Worm (Caenorhabditis elegans) whole organism, L4/young adult: ENCODE measurements around the gene W08G11.5.
"Not testable (repeated sequence)": the region's sequence is repeated elsewhere in the genome, so short reads cannot be mapped to it uniquely, and the experiment has no call there.

Experiments used
- W03F9.2 ChIP-seq: fragments of 150-350 bp; optimal IDR thresholded peaks from 2 replicates; lab custom pipeline; 2014; ENCODE audit warnings: missing biosample characterization, missing genetic modification characterization
- dao-5 ChIP-seq: sonication (generic microtip); optimal IDR thresholded peaks from 2 replicates; lab custom pipeline; 2016; ENCODE audit warnings: missing genotype, missing genetic modification characterization, moderate library complexity, missing compliant biosample characterization
- him-1 ChIP-seq: sonication (generic microtip); optimal IDR thresholded peaks from 2 replicates; lab custom pipeline; 2016; ENCODE audit warnings: missing genotype, missing genetic modification reagents, missing genetic modification characterization, missing compliant biosample characterization

Gene W08G11.5

ce11 chrV:16368143-16368542, 21.8 kb upstream of the W08G11.5 start:
- TF ChIP-seq him-1 (tag; lab: Kevin White, UChicago), result no peak
- no peak for TF ChIP-seq dao-5
- TF ChIP-seq W03F9.2 (tag; lab: Kevin White, UChicago), result no peak

- TF ChIP-seq him-1 (tag; lab: Kevin White, UChicago) (no peak), W03F9.2 (tag; lab: Kevin White, UChicago) (no peak), dao-5 (no peak)
These were observed 21.3 kb upstream of the W08G11.5 start, which contains the start of gene W08G11.3 for ce11 chrV:16367575-16367974. W08G11.3 (plus strand) TSS chrV:16367681.

- TF ChIP-seq W03F9.2 (tag; lab: Kevin White, UChicago) (no peak), dao-5 (no peak), him-1 (tag; lab: Kevin White, UChicago) (no peak)
These were observed 15.0 kb upstream of the W08G11.5 start for ce11 chrV:16361350-16361749.

- no peak for TF ChIP-seq dao-5
- TF ChIP-seq him-1 (tag; lab: Kevin White, UChicago), result no peak
- no peak for TF ChIP-seq W03F9.2 (tag; lab: Kevin White, UChicago)
These were observed 10.9 kb upstream of the W08G11.5 start, which contains the start of gene pptr-1 for ce11 chrV:16357253-16357652. pptr-1 (plus strand) TSS chrV:16357521.

ce11 chrV:16356798-16357197, 10.5 kb upstream of the W08G11.5 start:
- no peak for TF ChIP-seq dao-5
- no peak for TF ChIP-seq W03F9.2 (tag; lab: Kevin White, UChicago)
- TF ChIP-seq him-1 (tag; lab: Kevin White, UChicago), result no peak

- no peak for TF ChIP-seq dao-5
- peak; percentile 64 for TF ChIP-seq W03F9.2 (tag; lab: Kevin White, UChicago)
- TF ChIP-seq him-1 (tag; lab: Kevin White, UChicago), result peak; percentile 86
These were observed 9.6 kb upstream of the W08G11.5 start for ce11 chrV:16355941-16356340.

DNA sequence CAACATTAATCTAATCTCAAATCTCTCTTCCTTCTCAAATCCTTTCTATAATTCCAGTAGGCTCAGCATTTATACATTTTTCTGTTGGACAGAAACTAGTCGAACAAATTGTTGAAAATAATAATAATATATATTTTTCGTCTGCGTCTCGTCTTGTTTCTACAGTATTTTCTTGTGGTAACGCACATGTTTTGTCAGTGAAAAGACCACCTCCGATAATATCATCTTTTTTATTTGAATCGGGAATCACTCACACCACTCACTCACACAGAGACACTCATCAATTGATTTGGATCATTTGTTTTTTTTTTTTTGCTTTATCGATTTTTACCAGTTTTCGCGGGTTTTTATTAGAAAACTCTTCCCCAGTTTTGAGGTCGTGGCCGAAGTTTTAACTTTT, 8.4 kb upstream of the W08G11.5 start:
- TF ChIP-seq him-1 (tag; lab: Kevin White, UChicago) (no peak), dao-5 (no peak), W03F9.2 (tag; lab: Kevin White, UChicago) (no peak)

DNA sequence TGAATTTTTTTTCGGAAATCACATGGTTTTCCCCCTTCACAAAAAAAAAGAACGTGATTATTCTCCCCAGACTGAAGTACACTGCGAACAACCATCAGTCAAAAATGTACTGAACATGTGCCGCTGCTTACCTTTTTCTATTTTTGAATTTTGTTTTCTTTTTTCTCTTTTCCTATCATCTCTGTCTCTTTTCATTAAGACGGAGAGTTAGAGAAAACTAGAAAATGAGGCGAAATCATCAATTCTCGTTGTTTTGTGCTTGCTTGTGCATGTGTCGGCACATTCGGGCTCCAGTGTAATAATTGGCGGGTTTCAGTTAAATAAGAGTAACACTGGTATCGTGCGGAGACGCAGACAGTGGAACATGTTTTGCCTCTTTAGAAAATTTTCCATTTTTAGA, 6.0 kb upstream of the W08G11.5 start:
- TF ChIP-seq him-1 (tag; lab: Kevin White, UChicago) (no peak), W03F9.2 (tag; lab: Kevin White, UChicago) (peak; percentile 17)

- TF ChIP-seq W03F9.2 (tag; lab: Kevin White, UChicago) (no peak), dao-5 (no peak), him-1 (tag; lab: Kevin White, UChicago) (no peak)
These were observed 5.5 kb upstream of the W08G11.5 start for ce11 chrV:16351757-16352156.

DNA sequence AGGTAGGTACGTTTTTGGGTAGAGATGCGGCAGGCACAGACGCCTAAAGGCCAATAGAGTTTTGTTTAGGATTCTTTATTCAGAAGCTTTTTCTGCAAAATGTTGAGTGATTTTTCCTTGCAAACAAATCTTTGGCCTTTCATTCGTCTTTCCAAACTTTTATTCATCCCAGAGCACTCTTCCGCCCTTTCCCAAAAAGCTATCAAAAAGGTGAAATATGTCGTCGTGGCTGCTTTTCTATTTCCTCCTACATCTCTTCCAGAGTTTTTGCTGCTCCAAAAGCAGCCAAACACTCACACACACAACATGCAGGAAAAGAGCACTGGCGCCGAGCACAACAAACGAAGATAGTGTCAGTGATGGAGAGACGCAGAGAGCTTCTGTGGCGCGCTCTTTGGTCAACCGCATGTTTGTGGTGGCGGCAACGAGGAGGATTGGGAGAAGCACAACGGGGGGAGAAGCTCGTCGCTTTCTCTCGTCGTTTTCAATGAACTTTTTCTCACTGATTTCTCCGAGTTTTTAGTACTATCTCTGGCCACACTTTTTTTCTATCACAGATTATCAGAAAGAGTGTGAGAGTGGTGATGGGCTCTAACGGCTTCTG, 4.6 kb upstream of the W08G11.5 start:
- no peak for TF ChIP-seq W03F9.2 (tag; lab: Kevin White, UChicago)
- TF ChIP-seq dao-5, result no peak
- TF ChIP-seq him-1 (tag; lab: Kevin White, UChicago), result peak; percentile 81

DNA sequence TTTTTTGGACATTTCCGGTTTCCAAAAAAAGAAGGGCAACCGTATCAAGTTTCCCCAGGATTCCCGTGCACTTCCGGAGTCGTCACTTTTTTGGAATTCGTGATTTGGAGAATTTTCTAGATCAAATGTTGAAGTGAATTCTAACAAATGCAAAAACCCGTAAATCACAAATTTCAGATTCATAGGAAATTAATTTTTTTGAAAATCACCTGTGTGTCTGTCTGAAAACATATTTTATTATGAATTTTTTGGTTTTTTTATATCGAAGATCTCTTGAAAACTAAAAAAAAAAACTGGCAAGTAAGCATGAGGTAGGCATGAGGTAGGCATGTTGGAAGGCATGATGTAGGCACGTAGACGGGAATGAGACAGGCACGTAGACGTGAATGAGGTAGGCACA, 3.8 kb upstream of the W08G11.5 start:
- TF ChIP-seq dao-5 (no peak), him-1 (tag; lab: Kevin White, UChicago) (no peak), W03F9.2 (tag; lab: Kevin White, UChicago) (no peak)

ce11 chrV:16342258-16342618, 4.1 kb downstream of the W08G11.5 start, which contains the start of gene nhr-193:
nhr-193 (plus strand) TSS chrV:16342308.
- TF ChIP-seq dao-5 (no peak), him-1 (tag; lab: Kevin White, UChicago) (no peak), W03F9.2 (tag; lab: Kevin White, UChicago) (no peak)

DNA sequence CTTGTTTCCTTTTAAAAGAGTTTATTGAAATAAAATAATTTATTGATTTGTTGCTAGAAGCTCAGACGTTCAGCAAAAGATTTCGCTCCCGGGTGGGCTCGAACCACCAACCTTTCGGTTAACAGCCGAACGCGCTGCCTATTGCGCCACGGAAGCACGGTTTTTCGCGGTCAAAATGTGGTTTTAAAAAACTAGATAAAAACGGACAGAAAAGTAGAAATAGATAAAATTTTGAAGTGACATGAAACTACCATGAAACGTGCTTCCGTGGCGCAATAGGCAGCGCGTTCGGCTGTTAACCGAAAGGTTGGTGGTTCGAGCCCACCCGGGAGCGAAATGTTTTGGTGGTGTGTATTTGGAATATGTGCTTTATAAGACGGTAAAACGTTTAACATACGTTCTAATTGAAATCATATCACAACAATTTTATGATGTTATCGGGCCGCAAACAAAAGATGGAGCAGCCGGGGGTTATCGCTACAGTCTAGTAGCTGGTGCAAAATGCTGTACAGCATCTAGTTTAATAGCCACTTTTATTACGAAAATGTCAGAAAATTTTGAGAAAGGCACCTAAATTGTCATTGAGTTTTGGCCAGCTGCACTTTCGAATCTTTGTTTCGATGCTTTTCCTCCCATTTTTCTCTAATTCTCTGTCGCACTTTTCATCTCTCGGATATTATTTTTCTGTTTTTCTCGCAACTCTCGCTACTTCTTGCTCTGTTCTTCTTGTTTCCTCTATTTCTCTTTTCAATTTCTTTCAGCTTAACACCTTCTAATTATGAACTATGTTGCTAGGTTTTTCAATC, 7.8 kb downstream of the W08G11.5 start, which contains the start of gene slc-9B.2:
Gene slc-9B.2, plus strand, starts transcription at position 756 of the 806 bp plus-strand sequence.
- TF ChIP-seq dao-5; him-1 (tag; lab: Kevin White, UChicago); W03F9.2 (tag; lab: Kevin White, UChicago): not testable (repeated sequence)

ce11 chrV:16336326-16336725, 10.0 kb downstream of the W08G11.5 start, which contains the start of gene srw-87:
srw-87 (plus strand) TSS chrV:16336626.
- TF ChIP-seq dao-5 (no peak), W03F9.2 (tag; lab: Kevin White, UChicago) (no peak), him-1 (tag; lab: Kevin White, UChicago) (no peak)
